Worm (Caenorhabditis elegans) whole organism, L4 larva: ENCODE results near the gene cap-2.
A peak's percentile ranks its signal among the peaks of the same experiment; 100 is the strongest.

Experiments
- R02D3.7 ChIP-seq: fragments of 150-350 bp; sonication (generic microtip); optimal IDR thresholded peaks from 3 replicates; lab custom pipeline; 2014; ENCODE audit warnings: missing biosample characterization, missing genetic modification characterization
- ZK546.5 ChIP-seq, 2 experiments: sonication (generic microtip); optimal IDR thresholded peaks; 2 replicates each; lab custom pipeline; 2017; ENCODE audit warnings: missing biosample characterization in 2 of 2, missing genetic modification characterization in 2 of 2
- aha-1 ChIP-seq: fragments of 150-350 bp; peaks from one replicate; lab custom pipeline; 2014; ENCODE audit warnings: missing biosample characterization, missing genetic modification characterization
- aly-2 ChIP-seq: sonication (generic microtip); optimal IDR thresholded peaks from 2 replicates; lab custom pipeline; 2018; ENCODE audit warnings: missing biosample characterization, missing genetic modification characterization
- ceh-20 ChIP-seq: fragments of 200-800 bp; sonication (Bioruptor generic); IDR thresholded peaks from 2 replicates; pipeline ENCODE4 v1.3.6; 2022; ENCODE audit warnings: missing genetic modification reagents, missing genetic modification characterization, missing compliant biosample characterization
- ceh-28 ChIP-seq: fragments of 150-350 bp; optimal IDR thresholded peaks from 2 replicates; lab custom pipeline; 2014; ENCODE audit warnings: missing biosample characterization, missing genetic modification reagents, missing genetic modification characterization
- ceh-32 ChIP-seq: sonication (generic microtip); optimal IDR thresholded peaks from 2 replicates; lab custom pipeline; 2016; ENCODE audit warnings: mild to moderate bottlenecking, missing genetic modification characterization, missing compliant biosample characterization; ENCODE audit not compliant: poor library complexity
- ceh-62 ChIP-seq: sonication (generic microtip); optimal IDR thresholded peaks from 2 replicates; lab custom pipeline; 2017; ENCODE audit warnings: missing biosample characterization, missing genetic modification characterization
- cey-2 ChIP-seq: sonication (generic microtip); optimal IDR thresholded peaks from 3 replicates; lab custom pipeline; 2017; ENCODE audit warnings: missing genetic modification characterization, mild to moderate bottlenecking, missing compliant biosample characterization, antibody characterized with exemption, borderline replicate concordance; ENCODE audit not compliant: insufficient read depth
- daf-12 ChIP-seq: fragments of 150-350 bp; optimal IDR thresholded peaks from 2 replicates; lab custom pipeline; 2014; ENCODE audit warnings: missing biosample characterization, missing genetic modification reagents, missing genetic modification characterization
- daf-16 ChIP-seq, 3 experiments: sonication (generic microtip); optimal IDR thresholded peaks; 2 replicates each; lab custom pipeline; 2016 to 2017; ENCODE audit warnings: missing genetic modification characterization in 3 of 3, missing genetic modification reagents in 3 of 3, mild to moderate bottlenecking in 2 of 3, missing compliant biosample characterization in 2 of 3, missing biosample characterization in 1 of 3, moderate library complexity in 1 of 3
- dmd-6 ChIP-seq: fragments of 200-800 bp; sonication (Bioruptor generic); IDR thresholded peaks from 2 replicates; pipeline ENCODE4 v1.3.6; 2022; ENCODE audit warnings: missing genetic modification reagents, missing genetic modification characterization, missing compliant biosample characterization
- duxl-1 ChIP-seq: sonication (generic microtip); optimal IDR thresholded peaks from 2 replicates; lab custom pipeline; 2016; ENCODE audit warnings: mild to moderate bottlenecking, missing genetic modification characterization, moderate library complexity, missing compliant biosample characterization; ENCODE audit not compliant: poor library complexity
- dve-1 ChIP-seq: sonication (generic microtip); optimal IDR thresholded peaks from 2 replicates; lab custom pipeline; 2017; ENCODE audit warnings: antibody characterized with exemption, mild to moderate bottlenecking, missing genetic modification characterization, missing compliant biosample characterization; ENCODE audit not compliant: insufficient read depth
- egl-27 ChIP-seq: sonication (generic microtip); optimal IDR thresholded peaks from 3 replicates; lab custom pipeline; 2017; ENCODE audit warnings: missing biosample characterization, missing genetic modification reagents, missing genetic modification characterization
- fos-1 ChIP-seq: fragments of 150-350 bp; optimal IDR thresholded peaks from 2 replicates; lab custom pipeline; 2014; ENCODE audit warnings: missing biosample characterization, missing genetic modification characterization
- hlh-11 ChIP-seq: fragments of 200-800 bp; sonication (Bioruptor generic); optimal IDR thresholded peaks from 2 replicates; lab custom pipeline; 2018; ENCODE audit warnings: mild to moderate bottlenecking, missing genetic modification characterization, missing compliant biosample characterization
- hlh-30 ChIP-seq: sonication (generic microtip); optimal IDR thresholded peaks from 2 replicates; lab custom pipeline; 2017; ENCODE audit warnings: antibody characterized with exemption, mild to moderate bottlenecking, missing genetic modification characterization, missing compliant biosample characterization; ENCODE audit not compliant: insufficient read depth
- hmg-1.1 ChIP-seq: fragments of 200-800 bp; sonication (Bioruptor generic); IDR thresholded peaks from 2 replicates; pipeline ENCODE4 v1.3.6; 2022; ENCODE audit warnings: missing genetic modification reagents, missing genetic modification characterization, missing compliant biosample characterization
- jun-1 ChIP-seq: fragments of 150-350 bp; optimal IDR thresholded peaks from 2 replicates; lab custom pipeline; 2014; ENCODE audit warnings: missing biosample characterization, missing genetic modification reagents, missing genetic modification characterization
- lim-7 ChIP-seq: fragments of 200-800 bp; sonication (Bioruptor generic); IDR thresholded peaks from 2 replicates; pipeline ENCODE4 v1.3.6; 2022; ENCODE audit warnings: missing genetic modification characterization, missing compliant biosample characterization
- lin-39 ChIP-seq: fragments of 150-350 bp; optimal IDR thresholded peaks from 2 replicates; lab custom pipeline; 2014; ENCODE audit warnings: missing biosample characterization, missing genetic modification reagents, missing genetic modification characterization
- lsy-2 ChIP-seq, 2 experiments: fragments of 150-350 bp in 1 of 2; sonication (generic microtip) in 1 of 2; optimal IDR thresholded peaks; 2 replicates each; lab custom pipeline; 2014 to 2017; ENCODE audit warnings: missing biosample characterization in 2 of 2, missing genetic modification characterization in 2 of 2
- mdl-1 ChIP-seq, 2 experiments: fragments of 150-350 bp in 1 of 2; sonication (generic microtip) in 1 of 2; optimal IDR thresholded peaks; 2 replicates each; lab custom pipeline; 2014 to 2017; ENCODE audit warnings: missing biosample characterization in 2 of 2, missing genetic modification characterization in 2 of 2
- mdt-29 ChIP-seq: fragments of 200-800 bp; sonication (Bioruptor generic); IDR thresholded peaks from 2 replicates; pipeline ENCODE4 v1.3.6; 2022; ENCODE audit warnings: missing genetic modification reagents, missing genetic modification characterization, missing compliant biosample characterization
- mep-1 ChIP-seq: fragments of 150-350 bp; sonication (generic microtip); optimal IDR thresholded peaks from 3 replicates; lab custom pipeline; 2014; ENCODE audit warnings: missing biosample characterization, missing genetic modification characterization
- mes-2 ChIP-seq: sonication (generic microtip); optimal IDR thresholded peaks from 2 replicates; lab custom pipeline; 2016; ENCODE audit warnings: missing genotype, mild to moderate bottlenecking, missing genetic modification characterization, missing compliant biosample characterization; ENCODE audit not compliant: poor library complexity, severe bottlenecking
- mxl-2 ChIP-seq: fragments of 200-800 bp; sonication (Bioruptor generic); conservative IDR thresholded peaks from 2 replicates; pipeline ENCODE4 v1.3.6; 2022; ENCODE audit warnings: missing genetic modification reagents, missing genetic modification characterization, missing compliant biosample characterization
- nhr-11 ChIP-seq: fragments of 150-350 bp; optimal IDR thresholded peaks from 2 replicates; lab custom pipeline; 2014; ENCODE audit warnings: missing biosample characterization, missing genetic modification characterization
- nhr-25 ChIP-seq: sonication (generic microtip); optimal IDR thresholded peaks from 2 replicates; lab custom pipeline; 2017; ENCODE audit warnings: missing genetic modification characterization, mild to moderate bottlenecking, missing compliant biosample characterization, antibody characterized with exemption, moderate library complexity, borderline replicate concordance; ENCODE audit not compliant: insufficient read depth
- nhr-28 ChIP-seq: fragments of 150-350 bp; optimal IDR thresholded peaks from 2 replicates; lab custom pipeline; 2014; ENCODE audit warnings: missing biosample characterization, missing genetic modification characterization
- nhr-48 ChIP-seq: sonication (generic microtip); optimal IDR thresholded peaks from 2 replicates; lab custom pipeline; 2016; ENCODE audit warnings: mild to moderate bottlenecking, missing genetic modification characterization, missing compliant biosample characterization
- nhr-76 ChIP-seq: fragments of 150-350 bp; optimal IDR thresholded peaks from 2 replicates; lab custom pipeline; 2014; ENCODE audit warnings: missing biosample characterization, missing genetic modification characterization
- skn-1 ChIP-seq: fragments of 150-350 bp; optimal IDR thresholded peaks from 2 replicates; lab custom pipeline; 2014; ENCODE audit warnings: missing biosample characterization, missing genetic modification characterization
- snpc-4 ChIP-seq: fragments of 150-350 bp; optimal IDR thresholded peaks from 2 replicates; lab custom pipeline; 2014; ENCODE audit warnings: missing biosample characterization, missing genetic modification characterization
- tra-1 ChIP-seq: fragments of 200-800 bp; sonication (Bioruptor generic); IDR thresholded peaks from 2 replicates; pipeline ENCODE4 v1.3.6; 2022; ENCODE audit warnings: missing genetic modification reagents, missing genetic modification characterization, missing compliant biosample characterization
- unc-39 ChIP-seq: sonication (generic microtip); optimal IDR thresholded peaks from 2 replicates; lab custom pipeline; 2017; ENCODE audit warnings: missing biosample characterization, missing genetic modification characterization
- unc-62 ChIP-seq, 3 experiments: fragments of 150-350 bp in 1 of 3; sonication (generic microtip); optimal IDR thresholded peaks in 2 of 3; peaks in 1 of 3; 1 replicate in 1 of 3; 2 replicates in 2 of 3; lab custom pipeline; 2014 to 2017; ENCODE audit warnings: missing biosample characterization in 3 of 3, missing genetic modification characterization in 3 of 3, missing genetic modification reagents in 3 of 3, missing genotype in 1 of 3
- vab-7 ChIP-seq: fragments of 200-800 bp; sonication (Bioruptor generic); IDR thresholded peaks from 2 replicates; pipeline ENCODE4 v1.3.6; 2022; ENCODE audit warnings: missing genetic modification reagents, missing genetic modification characterization, missing compliant biosample characterization
- zip-11 ChIP-seq: fragments of 200-800 bp; sonication (Bioruptor generic); IDR thresholded peaks from 2 replicates; pipeline ENCODE4 v1.3.6; 2022; ENCODE audit warnings: missing genetic modification characterization, missing compliant biosample characterization
- ztf-11 ChIP-seq: fragments of 150-350 bp; optimal IDR thresholded peaks from 2 replicates; lab custom pipeline; 2014; ENCODE audit warnings: missing biosample characterization, missing genetic modification characterization
- ztf-7 ChIP-seq: fragments of 150-350 bp; optimal IDR thresholded peaks from 2 replicates; lab custom pipeline; 2014; ENCODE audit warnings: missing biosample characterization, missing genetic modification characterization

The cap-2 gene

DNA sequence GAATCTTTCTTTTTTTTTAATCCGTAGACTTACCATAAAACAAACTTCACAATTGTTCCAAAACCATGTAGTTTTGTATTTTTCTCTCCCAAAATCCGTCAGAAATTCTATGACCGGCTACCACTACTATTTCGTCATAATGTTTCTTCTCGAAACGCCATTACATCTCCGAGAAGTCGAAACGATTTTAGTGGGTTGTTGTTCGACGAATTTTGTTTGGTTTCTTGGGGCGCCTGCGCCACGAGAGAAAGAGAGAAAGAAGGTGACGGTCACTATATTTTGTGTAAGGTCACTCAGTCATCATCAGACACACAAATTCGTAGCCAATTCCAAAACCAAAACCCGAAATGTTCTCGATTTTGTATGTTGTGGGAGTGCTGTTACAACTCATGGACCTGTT lies 18.1 kb downstream of the cap-2 start:
- peak; percentile 7 for TF ChIP-seq mep-1 (tag; lab: Kevin White, UChicago)
- TF ChIP-seq nhr-28 (tag; lab: Kevin White, UChicago), result peak; percentile 93
- no peak for TF ChIP-seq duxl-1 (tag; lab: Kevin White, UChicago)
- TF ChIP-seq mdl-1 (tag; optimal IDR thresholded peaks at IDR 0.05; lab: Kevin White, UChicago), result peak in 1 of 2 experiments; percentile 38
- peak; percentile 29 for TF ChIP-seq nhr-25 (tag; lab: Kevin White, UChicago)
- no peak for TF ChIP-seq nhr-76
- no peak for TF ChIP-seq lsy-2 (tag; optimal IDR thresholded peaks at IDR 0.05; lab: Kevin White, UChicago)
- peak in 1 of 2 experiments; percentile 87 for TF ChIP-seq unc-62 (GFP tag; optimal IDR thresholded peaks at IDR 0.05 in 1 of 2; lab: Kevin White, UChicago)
- TF ChIP-seq unc-62 (tag; optimal IDR thresholded peaks at IDR 0.05; lab: Kevin White, UChicago), result no peak
- no peak for TF ChIP-seq hlh-11 (tag; lab: Kevin White, UChicago)
- no peak for TF ChIP-seq lim-7 (GFP tag; lab: Robert Waterston, UW)
- TF ChIP-seq daf-12, result no peak
- TF ChIP-seq aha-1 (tag; lab: Kevin White, UChicago), result peak; percentile 19
- no peak for TF ChIP-seq unc-39 (tag; lab: Kevin White, UChicago)
- peak; percentile 56 for TF ChIP-seq hlh-30
- TF ChIP-seq, all 104 proteins: peak for 7

ce11 chrII:10888979-10889378 lies 20.0 kb downstream of the cap-2 start, which contains the start of gene ptr-8:
ptr-8 (plus strand) TSS chrII:10889279.
- TF ChIP-seq egl-27 (tag; lab: Kevin White, UChicago) (no peak), ZK546.5 (tag; optimal IDR thresholded peaks at IDR 0.05; lab: Kevin White, UChicago) (no peak), ztf-11 (tag; lab: Kevin White, UChicago) (no peak), jun-1 (tag; lab: Kevin White, UChicago) (no peak), ceh-20 (GFP tag; lab: Robert Waterston, UW) (no peak), lin-39 (no peak), tra-1 (GFP tag; lab: Robert Waterston, UW) (no peak), daf-16 (GFP tag; optimal IDR thresholded peaks at IDR 0.05; lab: Kevin White, UChicago) (no peak), daf-16 (tag; optimal IDR thresholded peaks at IDR 0.05; lab: Kevin White, UChicago) (no peak), zip-11 (GFP tag; lab: Robert Waterston, UW) (no peak), mxl-2 (GFP tag; lab: Robert Waterston, UW) (no peak), lim-7 (GFP tag; lab: Robert Waterston, UW) (no peak), nhr-48 (tag; lab: Kevin White, UChicago) (no peak), daf-12 (no peak), ztf-7 (tag; lab: Kevin White, UChicago) (no peak), R02D3.7 (tag; lab: Kevin White, UChicago) (no peak), fos-1 (tag; lab: Kevin White, UChicago) (no peak), vab-7 (GFP tag; lab: Robert Waterston, UW) (no peak)

DNA sequence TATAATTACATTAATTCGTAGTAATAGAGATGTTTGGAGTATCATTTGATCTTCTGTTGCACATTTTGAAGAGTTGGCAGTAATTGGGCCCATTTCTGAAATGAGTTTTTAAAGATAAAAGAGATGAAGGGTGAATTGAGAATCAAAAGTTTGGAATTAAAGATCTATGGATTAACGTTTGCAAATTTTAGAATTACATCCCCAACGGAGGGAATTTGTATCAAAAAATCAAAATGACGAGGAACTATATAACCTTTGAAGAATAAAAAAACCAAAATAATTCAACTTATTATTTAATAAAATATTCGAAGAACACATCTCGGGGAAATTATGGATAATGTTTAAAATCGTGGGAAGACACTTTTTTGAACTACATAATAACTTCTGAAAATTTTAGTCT lies 26.0 kb downstream of the cap-2 start, which contains the start of gene sra-10:
sra-10 (minus strand) TSS at position 101 of the 400 bp plus-strand sequence.
- no peak for TF ChIP-seq aly-2 (tag; lab: Kevin White, UChicago)

DNA sequence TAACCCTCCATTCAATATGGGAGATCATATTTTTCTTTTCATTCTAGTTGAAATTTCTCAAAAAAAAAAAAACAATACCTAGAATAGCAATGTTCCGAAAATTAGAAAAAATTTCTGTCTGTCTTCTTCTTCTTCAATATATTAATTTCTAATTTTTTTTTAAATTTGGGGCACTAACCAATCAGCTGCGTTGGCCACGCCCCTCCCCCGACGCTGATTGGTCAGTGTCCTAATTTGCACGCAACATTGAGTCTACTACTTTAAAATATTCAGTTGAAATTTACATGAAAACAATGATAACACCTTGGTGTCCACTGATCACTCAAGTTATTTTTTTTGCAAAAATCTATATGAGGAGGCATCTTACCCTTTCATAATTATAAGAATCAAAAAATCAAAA lies 27.0 kb downstream of the cap-2 start:
- no peak for TF ChIP-seq ceh-28 (tag; lab: Kevin White, UChicago)
- no peak for TF ChIP-seq skn-1 (tag; lab: Kevin White, UChicago)
- TF ChIP-seq mes-2, result no peak
- no peak for TF ChIP-seq snpc-4 (tag; lab: Kevin White, UChicago)
- no peak for TF ChIP-seq hmg-1.1 (GFP tag; lab: Robert Waterston, UW)
- no peak for TF ChIP-seq ceh-62 (tag; lab: Kevin White, UChicago)
- TF ChIP-seq jun-1 (tag; lab: Kevin White, UChicago), result no peak
- TF ChIP-seq nhr-11 (tag; lab: Kevin White, UChicago), result no peak
- no peak for TF ChIP-seq lim-7 (GFP tag; lab: Robert Waterston, UW)
- TF ChIP-seq ceh-32 (tag; lab: Kevin White, UChicago), result no peak
- TF ChIP-seq unc-62 (GFP tag; optimal IDR thresholded peaks at IDR 0.05 in 1 of 2; lab: Kevin White, UChicago), result no peak
- no peak for TF ChIP-seq unc-62 (tag; optimal IDR thresholded peaks at IDR 0.05; lab: Kevin White, UChicago)
- no peak for TF ChIP-seq mdt-29
- TF ChIP-seq egl-27 (tag; lab: Kevin White, UChicago), result no peak
- no peak for TF ChIP-seq cey-2 (tag; lab: Kevin White, UChicago)
- TF ChIP-seq dve-1, result no peak
- no peak for TF ChIP-seq ztf-7 (tag; lab: Kevin White, UChicago)
- TF ChIP-seq dmd-6 (GFP tag; lab: Robert Waterston, UW), result no peak
